Worm (Caenorhabditis elegans): Measurements from ENCODE around the gene W02F12.4.

ce11 chrV:6722378-6722777 is 15.6 kb upstream of the W02F12.4 start, which contains the start of gene ZC487.2:
- TF ChIP-seq unc-39 (tag; optimal IDR thresholded peaks at IDR 0.05) (no peak), elt-3 (tag; optimal IDR thresholded peaks at IDR 0.05) (no peak)
